1 fruit fly cellular context compared by ENCODE assay signal in genomic region chrX:10320425-10320978, dm6.
A peak's percentile ranks its signal among the peaks of the same experiment; 100 is the strongest.
TF ChIP-seq lines count a peak whose summit lies in the region.

No protein-coding gene starts in this region.

TF ChIP-seq in whole organism, embryonic, 481 proteins besides CTCF, POLR2A, EP300 and RAD21 (continued from another document and continues in another):
- no peak for TF ChIP-seq B-H1 (GFP tag; IDR thresholded peaks at IDR 0.05; lab: Robert Waterston, UW)
- no peak for TF ChIP-seq CG5953 (GFP tag; IDR thresholded peaks at IDR 0.05; lab: Robert Waterston, UW)
- no peak for TF ChIP-seq slou (GFP tag; optimal IDR thresholded peaks at IDR 0.05; lab: Kevin White, UChicago)
- no peak for TF ChIP-seq ken (GFP tag; IDR thresholded peaks at IDR 0.05; lab: Robert Waterston, UW)
- TF ChIP-seq twi (tag; optimal IDR thresholded peaks at IDR 0.05; lab: Kevin White, UChicago) = no peak
- no peak for TF ChIP-seq Hr39 (optimal IDR thresholded peaks at IDR 0.05; lab: Kevin White, UChicago)
- no peak for TF ChIP-seq jumu (GFP tag; optimal IDR thresholded peaks at IDR 0.05; lab: Kevin White, UChicago)
- TF ChIP-seq Jarid2 (GFP tag; optimal IDR thresholded peaks at IDR 0.05; lab: Kevin White, UChicago) = no peak
- no peak for TF ChIP-seq CG8290 (GFP tag; optimal IDR thresholded peaks at IDR 0.05; lab: Kevin White, UChicago)
- TF ChIP-seq CG8290 (tag; optimal IDR thresholded peaks at IDR 0.05; lab: Kevin White, UChicago) = no peak
- TF ChIP-seq CG14965 (GFP tag; optimal IDR thresholded peaks at IDR 0.05; lab: Kevin White, UChicago; ENCODE audit: borderline replicate concordance) = no peak
- no peak for TF ChIP-seq D19A (tag; optimal IDR thresholded peaks at IDR 0.05; lab: Kevin White, UChicago)
- TF ChIP-seq Rfx (GFP tag; IDR thresholded peaks at IDR 0.05; lab: Robert Waterston, UW) = no peak
- TF ChIP-seq tap (tag; optimal IDR thresholded peaks at IDR 0.05; lab: Kevin White, UChicago) = no peak
- no peak for TF ChIP-seq CG14014 (GFP tag; IDR thresholded peaks at IDR 0.05; lab: Robert Waterston, UW)
- TF ChIP-seq CG16815 (GFP tag; optimal IDR thresholded peaks at IDR 0.05; lab: Kevin White, UChicago) = no peak
- TF ChIP-seq Xrp1 (GFP tag; IDR thresholded peaks at IDR 0.05; lab: Robert Waterston, UW) = peak; percentile 14; the same call in 1 of the 2 replicates
- TF ChIP-seq CG8944 (GFP tag; optimal IDR thresholded peaks at IDR 0.05; lab: Kevin White, UChicago) = no peak
- peak; percentile 50 for TF ChIP-seq CG11504 (tag; optimal IDR thresholded peaks at IDR 0.05; lab: Kevin White, UChicago)
- no peak for TF ChIP-seq NC2α (GFP tag; optimal IDR thresholded peaks at IDR 0.05; lab: Kevin White, UChicago)
- TF ChIP-seq CG1024 (GFP tag; IDR thresholded peaks at IDR 0.05; lab: Robert Waterston, UW) = no peak
- no peak for TF ChIP-seq CG15479 (GFP tag; optimal IDR thresholded peaks at IDR 0.05; lab: Kevin White, UChicago)
- TF ChIP-seq bowl (GFP tag; IDR thresholded peaks at IDR 0.05; lab: Robert Waterston, UW) = no peak
- no peak for TF ChIP-seq CG43689 (GFP tag; IDR thresholded peaks at IDR 0.05; lab: Robert Waterston, UW)
- TF ChIP-seq Mad (GFP tag; optimal IDR thresholded peaks at IDR 0.05; lab: Kevin White, UChicago) = no peak
- no peak for TF ChIP-seq CG8089 (GFP tag; optimal IDR thresholded peaks at IDR 0.05; lab: Kevin White, UChicago)
- TF ChIP-seq gem (tag; optimal IDR thresholded peaks at IDR 0.05; lab: Kevin White, UChicago) = peak; percentile 37
- no peak for TF ChIP-seq CG4854 (GFP tag; optimal IDR thresholded peaks at IDR 0.05; lab: Kevin White, UChicago)
- no peak for TF ChIP-seq tgo (GFP tag; IDR thresholded peaks at IDR 0.05; lab: Robert Waterston, UW)
- peak; percentile 31 for TF ChIP-seq Fer1 (GFP tag; optimal IDR thresholded peaks at IDR 0.05; lab: Kevin White, UChicago)
- peak; percentile 37 for TF ChIP-seq dmrt99B (tag; optimal IDR thresholded peaks at IDR 0.05; lab: Kevin White, UChicago)
- TF ChIP-seq CG9932 (GFP tag; IDR thresholded peaks at IDR 0.05; lab: Robert Waterston, UW) = no peak
- no peak for TF ChIP-seq pzg (GFP tag; optimal IDR thresholded peaks at IDR 0.05; lab: Kevin White, UChicago)
- no peak for TF ChIP-seq disco-r (GFP tag; optimal IDR thresholded peaks at IDR 0.05; lab: Kevin White, UChicago)
- no peak for TF ChIP-seq bbx (GFP tag; IDR thresholded peaks at IDR 0.05; lab: Robert Waterston, UW; ENCODE audit: partially characterized antibody)
- TF ChIP-seq MTF-1 (GFP tag; optimal IDR thresholded peaks at IDR 0.05; lab: Kevin White, UChicago; ENCODE audit: borderline replicate concordance) = no peak
- TF ChIP-seq CHES-1-like (GFP tag; optimal IDR thresholded peaks at IDR 0.05; lab: Kevin White, UChicago) = no peak
- TF ChIP-seq Gsc (GFP tag; IDR thresholded peaks at IDR 0.05; lab: Robert Waterston, UW) = no peak
- TF ChIP-seq Poxn (GFP tag; IDR thresholded peaks at IDR 0.05; lab: Robert Waterston, UW) = no peak
- no peak for TF ChIP-seq CG18476 (GFP tag; optimal IDR thresholded peaks at IDR 0.05; lab: Kevin White, UChicago)
- no peak for TF ChIP-seq CG13123 (GFP tag; optimal IDR thresholded peaks at IDR 0.05; lab: Kevin White, UChicago)
- peak; percentile 35 for TF ChIP-seq CG15601 (tag; optimal IDR thresholded peaks at IDR 0.05; lab: Kevin White, UChicago)
- peak; percentile 50 for TF ChIP-seq CG2678 (tag; optimal IDR thresholded peaks at IDR 0.05; lab: Kevin White, UChicago)
- TF ChIP-seq PHDP (tag; optimal IDR thresholded peaks at IDR 0.05; lab: Kevin White, UChicago) = peak; percentile 28
- no peak for TF ChIP-seq CG9876 (GFP tag; optimal IDR thresholded peaks at IDR 0.05; lab: Kevin White, UChicago)
- no peak for TF ChIP-seq Hmx (GFP tag; optimal IDR thresholded peaks at IDR 0.05; lab: Kevin White, UChicago)
- no peak for TF ChIP-seq CG2120 (GFP tag; optimal IDR thresholded peaks at IDR 0.05; lab: Kevin White, UChicago)
- TF ChIP-seq Ets97D (GFP tag; optimal IDR thresholded peaks at IDR 0.05; lab: Kevin White, UChicago) = no peak
- no peak for TF ChIP-seq crp (GFP tag; optimal IDR thresholded peaks at IDR 0.05; lab: Kevin White, UChicago)
- TF ChIP-seq Dfd (GFP tag; optimal IDR thresholded peaks at IDR 0.05; lab: Kevin White, UChicago) = no peak
- TF ChIP-seq GATAe (GFP tag; conservative IDR thresholded peaks at IDR 0.05; lab: Robert Waterston, UW) = no peak
- peak; percentile 49 for TF ChIP-seq Atf6 (GFP tag; IDR thresholded peaks at IDR 0.05; lab: Robert Waterston, UW)
- no peak for TF ChIP-seq ranshi (GFP tag; IDR thresholded peaks at IDR 0.05; lab: Robert Waterston, UW)
- no peak for TF ChIP-seq ato (GFP tag; IDR thresholded peaks at IDR 0.05; lab: Robert Waterston, UW; ENCODE audit: partially characterized antibody)
- TF ChIP-seq wek (GFP tag; optimal IDR thresholded peaks at IDR 0.05; lab: Kevin White, UChicago) = no peak
- TF ChIP-seq Asciz (GFP tag; optimal IDR thresholded peaks at IDR 0.05; lab: Kevin White, UChicago) = peak; percentile 17
- TF ChIP-seq Mes4 (GFP tag; optimal IDR thresholded peaks at IDR 0.05; lab: Kevin White, UChicago) = no peak
- peak; percentile 7 for TF ChIP-seq CG10267 (tag; optimal IDR thresholded peaks at IDR 0.05; lab: Kevin White, UChicago)
- TF ChIP-seq Trl (optimal IDR thresholded peaks at IDR 0.05; lab: Kevin White, UChicago) = no peak
- no peak for TF ChIP-seq Trl (GFP tag; optimal IDR thresholded peaks at IDR 0.05; lab: Kevin White, UChicago)
- peak; percentile 41 for TF ChIP-seq Oli (tag; optimal IDR thresholded peaks at IDR 0.05; lab: Kevin White, UChicago)
- TF ChIP-seq CoRest (tag; optimal IDR thresholded peaks at IDR 0.05; lab: Kevin White, UChicago) = peak; percentile 21
- TF ChIP-seq CG6813 (GFP tag; optimal IDR thresholded peaks at IDR 0.05; lab: Kevin White, UChicago) = peak; percentile 19
- TF ChIP-seq zf30C (GFP tag; optimal IDR thresholded peaks at IDR 0.05; lab: Kevin White, UChicago) = no peak
- no peak for TF ChIP-seq CG6791 (GFP tag; IDR thresholded peaks at IDR 0.05; lab: Robert Waterston, UW; ENCODE audit: partially characterized antibody)
- peak; percentile 10 for TF ChIP-seq CG15269 (tag; optimal IDR thresholded peaks at IDR 0.05; lab: Kevin White, UChicago)
- peak; percentile 4 for TF ChIP-seq CG9727 (GFP tag; optimal IDR thresholded peaks at IDR 0.05; lab: Kevin White, UChicago)
- peak; percentile 52 for TF ChIP-seq Med (GFP tag; lab: Kevin White, UChicago)
- TF ChIP-seq CG10431 (GFP tag; optimal IDR thresholded peaks at IDR 0.05; lab: Kevin White, UChicago) = no peak
- no peak for TF ChIP-seq CG4820 (GFP tag; optimal IDR thresholded peaks at IDR 0.05; lab: Kevin White, UChicago)
- no peak for TF ChIP-seq en (GFP tag; optimal IDR thresholded peaks at IDR 0.05; lab: Kevin White, UChicago)
- TF ChIP-seq jing (GFP tag; optimal IDR thresholded peaks at IDR 0.05; lab: Kevin White, UChicago) = no peak
- no peak for TF ChIP-seq CG17568 (GFP tag; optimal IDR thresholded peaks at IDR 0.05; lab: Kevin White, UChicago)
- no peak for TF ChIP-seq CG1792 (GFP tag; optimal IDR thresholded peaks at IDR 0.05; lab: Kevin White, UChicago)
- TF ChIP-seq CG7556 (GFP tag; optimal IDR thresholded peaks at IDR 0.05; lab: Kevin White, UChicago) = peak; percentile 26
- TF ChIP-seq CG11247 (GFP tag; IDR thresholded peaks at IDR 0.05; lab: Robert Waterston, UW) = no peak
- no peak for TF ChIP-seq Sry-δ (GFP tag; optimal IDR thresholded peaks at IDR 0.05; lab: Kevin White, UChicago)
- TF ChIP-seq CG2116 (GFP tag; optimal IDR thresholded peaks at IDR 0.05; lab: Kevin White, UChicago) = no peak
- TF ChIP-seq da (GFP tag; optimal IDR thresholded peaks at IDR 0.05; lab: Kevin White, UChicago) = no peak
- TF ChIP-seq hbn (GFP tag; IDR thresholded peaks at IDR 0.05; lab: Robert Waterston, UW; ENCODE audit: partially characterized antibody) = no peak
- peak; percentile 26 for TF ChIP-seq Sox102F (GFP tag; optimal IDR thresholded peaks at IDR 0.05; lab: Kevin White, UChicago)
- TF ChIP-seq Meics (GFP tag; optimal IDR thresholded peaks at IDR 0.05; lab: Kevin White, UChicago) = no peak
- TF ChIP-seq gsb-n (tag; optimal IDR thresholded peaks at IDR 0.05; lab: Kevin White, UChicago) = peak; percentile 1
- no peak for TF ChIP-seq trh (GFP tag; optimal IDR thresholded peaks at IDR 0.05; lab: Kevin White, UChicago)
- TF ChIP-seq CG15514 (GFP tag; optimal IDR thresholded peaks at IDR 0.05; lab: Kevin White, UChicago) = no peak
- TF ChIP-seq CG12391 (tag; optimal IDR thresholded peaks at IDR 0.05; lab: Kevin White, UChicago) = no peak
- no peak for TF ChIP-seq CG5180 (GFP tag; optimal IDR thresholded peaks at IDR 0.05; lab: Kevin White, UChicago)
- TF ChIP-seq ssp (GFP tag; IDR thresholded peaks at IDR 0.05; lab: Robert Waterston, UW) = no peak
- no peak for TF ChIP-seq lilli (GFP tag; optimal IDR thresholded peaks at IDR 0.05; lab: Kevin White, UChicago)
- no peak for TF ChIP-seq YL-1 (GFP tag; optimal IDR thresholded peaks at IDR 0.05; lab: Kevin White, UChicago)
- TF ChIP-seq CG13424 (tag; optimal IDR thresholded peaks at IDR 0.05; lab: Kevin White, UChicago) = peak; percentile 4
- TF ChIP-seq chm (GFP tag; IDR thresholded peaks at IDR 0.05; lab: Robert Waterston, UW) = no peak
- no peak for TF ChIP-seq corto (GFP tag; optimal IDR thresholded peaks at IDR 0.05; lab: Kevin White, UChicago)
- TF ChIP-seq Oaz (GFP tag; IDR thresholded peaks at IDR 0.05; lab: Robert Waterston, UW) = no peak
- no peak for TF ChIP-seq CG17802 (tag; optimal IDR thresholded peaks at IDR 0.05; lab: Kevin White, UChicago)
- peak; percentile 15 for TF ChIP-seq CG17829 (tag; optimal IDR thresholded peaks at IDR 0.05; lab: Kevin White, UChicago)
- no peak for TF ChIP-seq CG11398 (GFP tag; optimal IDR thresholded peaks at IDR 0.05; lab: Kevin White, UChicago)
- peak; percentile 31 for TF ChIP-seq CG10979 (tag; optimal IDR thresholded peaks at IDR 0.05; lab: Kevin White, UChicago)
- TF ChIP-seq Adf1 (GFP tag; IDR thresholded peaks at IDR 0.05; lab: Robert Waterston, UW) = no peak
- 0 out of 3 replicates have a peak, but pooled peaks have one; percentile 19 for TF ChIP-seq CG11695 (GFP tag; IDR thresholded peaks at IDR 0.05; lab: Robert Waterston, UW)
- TF ChIP-seq Ets65A (GFP tag; lab: Kevin White, UChicago) = peak; percentile 6
- no peak for TF ChIP-seq D19B (GFP tag; optimal IDR thresholded peaks at IDR 0.05; lab: Kevin White, UChicago)
- TF ChIP-seq Hand (GFP tag; optimal IDR thresholded peaks at IDR 0.05; lab: Kevin White, UChicago) = no peak
- no peak for TF ChIP-seq CG17186 (GFP tag; optimal IDR thresholded peaks at IDR 0.05; lab: Kevin White, UChicago)
- TF ChIP-seq dpn (GFP tag; optimal IDR thresholded peaks at IDR 0.05; lab: Kevin White, UChicago) = no peak
- TF ChIP-seq cad (GFP tag; optimal IDR thresholded peaks at IDR 0.05; lab: Kevin White, UChicago) = no peak
- TF ChIP-seq Nf-YA (GFP tag; IDR thresholded peaks at IDR 0.05; lab: Robert Waterston, UW) = no peak
- 0 out of 2 replicates have a peak, but pooled peaks have one; percentile 15 for TF ChIP-seq H2.0 (GFP tag; IDR thresholded peaks at IDR 0.05; lab: Robert Waterston, UW)
- no peak for TF ChIP-seq dysf (GFP tag; IDR thresholded peaks at IDR 0.05; lab: Robert Waterston, UW)
- no peak for TF ChIP-seq CG12155 (GFP tag; optimal IDR thresholded peaks at IDR 0.05; lab: Kevin White, UChicago)
- no peak for TF ChIP-seq so (GFP tag; IDR thresholded peaks at IDR 0.05; lab: Robert Waterston, UW)
- TF ChIP-seq CG4424 (GFP tag; optimal IDR thresholded peaks at IDR 0.05; lab: Kevin White, UChicago) = no peak
- no peak for TF ChIP-seq CG8924 (tag; optimal IDR thresholded peaks at IDR 0.05; lab: Kevin White, UChicago)
- TF ChIP-seq CG1647 (GFP tag; optimal IDR thresholded peaks at IDR 0.05; lab: Kevin White, UChicago) = no peak
- no peak for TF ChIP-seq gcm (GFP tag; optimal IDR thresholded peaks at IDR 0.05; lab: Kevin White, UChicago)
- peak; percentile 76 for TF ChIP-seq sens (GFP tag; lab: Kevin White, UChicago)
- TF ChIP-seq br (optimal IDR thresholded peaks at IDR 0.05; lab: Kevin White, UChicago) = no peak
- no peak for TF ChIP-seq CG8478 (optimal IDR thresholded peaks at IDR 0.05; lab: Kevin White, UChicago)
- peak; percentile 2 for TF ChIP-seq CG18599 (GFP tag; optimal IDR thresholded peaks at IDR 0.05; lab: Kevin White, UChicago)
- TF ChIP-seq CG31365 (tag; optimal IDR thresholded peaks at IDR 0.05; lab: Kevin White, UChicago) = no peak
- no peak for TF ChIP-seq HLH3B (GFP tag; IDR thresholded peaks at IDR 0.05; lab: Robert Waterston, UW)
- no peak for TF ChIP-seq CG17361 (GFP tag; IDR thresholded peaks at IDR 0.05; lab: Robert Waterston, UW)
- no peak for TF ChIP-seq Bdp1 (GFP tag; optimal IDR thresholded peaks at IDR 0.05; lab: Kevin White, UChicago)
- peak in 1 of 2 experiments; percentile 30 for TF ChIP-seq Hr51 (GFP tag; optimal IDR thresholded peaks at IDR 0.05; lab: Kevin White, UChicago)
- no peak for TF ChIP-seq Bgb (GFP tag; IDR thresholded peaks at IDR 0.05; lab: Robert Waterston, UW; ENCODE audit: partially characterized antibody)
- no peak for TF ChIP-seq CG4282 (GFP tag; optimal IDR thresholded peaks at IDR 0.05; lab: Kevin White, UChicago)
- no peak for TF ChIP-seq Ada2b (GFP tag; IDR thresholded peaks at IDR 0.05; lab: Robert Waterston, UW)
- TF ChIP-seq pros (GFP tag; optimal IDR thresholded peaks at IDR 0.05; lab: Kevin White, UChicago) = no peak
- TF ChIP-seq ewg (GFP tag; optimal IDR thresholded peaks at IDR 0.05; lab: Kevin White, UChicago) = no peak
- no peak for TF ChIP-seq tup (GFP tag; optimal IDR thresholded peaks at IDR 0.05; lab: Kevin White, UChicago)
- TF ChIP-seq CG34376 (GFP tag; optimal IDR thresholded peaks at IDR 0.05; lab: Kevin White, UChicago) = no peak
- TF ChIP-seq CG4707 (GFP tag; optimal IDR thresholded peaks at IDR 0.05; lab: Kevin White, UChicago) = peak; percentile 35
- TF ChIP-seq unc-4 (GFP tag; IDR thresholded peaks at IDR 0.05; lab: Robert Waterston, UW; ENCODE audit: partially characterized antibody) = no peak
- TF ChIP-seq CG13775 (GFP tag; optimal IDR thresholded peaks at IDR 0.05; lab: Kevin White, UChicago) = no peak
- no peak for TF ChIP-seq CG10366 (GFP tag; IDR thresholded peaks at IDR 0.05; lab: Robert Waterston, UW)
- no peak for TF ChIP-seq tin (GFP tag; optimal IDR thresholded peaks at IDR 0.05; lab: Kevin White, UChicago)
- TF ChIP-seq CG8765 (GFP tag; IDR thresholded peaks at IDR 0.05; lab: Robert Waterston, UW) = no peak
- peak; percentile 31 for TF ChIP-seq CG11723 (GFP tag; optimal IDR thresholded peaks at IDR 0.05; lab: Kevin White, UChicago)
- no peak for TF ChIP-seq ems (GFP tag; optimal IDR thresholded peaks at IDR 0.05; lab: Kevin White, UChicago)
- TF ChIP-seq shn (GFP tag; optimal IDR thresholded peaks at IDR 0.05; lab: Kevin White, UChicago) = no peak
